Fruit fly (Drosophila melanogaster) ovary, adult (tissue): Measurements from ENCODE around the gene mRpL30.

ENCODE experiments used
- CG17801 ChIP-seq: fragments of 200-800 bp; optimal IDR thresholded peaks from 2 replicates; lab custom pipeline; 2019; ENCODE audit warnings: missing biosample characterization, mild to moderate bottlenecking, missing genetic modification characterization, moderate library complexity; ENCODE audit not compliant: partially characterized antibody

mRpL30 gene

DNA sequence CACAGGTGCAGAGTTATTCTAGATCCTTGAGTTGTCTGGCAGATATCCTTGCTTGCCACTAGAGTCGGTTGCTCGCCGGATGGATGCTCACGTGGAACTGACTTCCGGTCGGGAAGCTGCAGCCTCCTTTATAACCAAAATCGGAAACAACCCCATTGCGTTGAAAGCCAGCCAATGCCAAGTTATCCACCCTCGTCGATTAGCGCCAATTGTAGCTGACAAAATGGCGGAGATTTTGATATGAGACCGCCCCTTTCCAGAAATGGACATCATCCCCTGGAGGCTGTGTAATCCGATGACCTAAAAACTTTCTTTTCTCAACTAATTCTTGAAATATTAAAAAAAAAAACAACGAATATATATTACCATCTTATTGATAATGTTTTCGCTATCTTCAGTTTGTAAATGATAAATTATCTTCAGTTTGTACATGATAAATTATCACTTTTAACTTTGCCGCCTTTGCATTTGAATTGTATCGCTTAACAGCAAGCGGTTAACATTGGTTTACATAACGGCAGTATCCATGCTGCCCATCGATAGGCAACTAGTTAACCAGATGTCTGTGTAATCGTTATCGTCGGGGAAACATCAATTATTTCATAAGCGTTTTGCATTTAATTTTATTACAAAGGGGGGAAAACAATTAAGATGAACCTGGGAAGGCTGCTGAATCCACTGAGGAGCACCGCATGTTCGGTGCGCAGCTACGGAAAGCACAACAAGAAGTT lies at the start of gene mRpL30, which contains the start of gene HLH4C:
Gene mRpL30 (plus strand): TSS at position 556 of the 731 bp plus-strand sequence.
Gene HLH4C (minus strand): TSS at position 99 of the 731 bp plus-strand sequence.
- TF ChIP-seq CG17801 (GFP tag; lab: Kevin White, UChicago): peak; percentile 3

DNA sequence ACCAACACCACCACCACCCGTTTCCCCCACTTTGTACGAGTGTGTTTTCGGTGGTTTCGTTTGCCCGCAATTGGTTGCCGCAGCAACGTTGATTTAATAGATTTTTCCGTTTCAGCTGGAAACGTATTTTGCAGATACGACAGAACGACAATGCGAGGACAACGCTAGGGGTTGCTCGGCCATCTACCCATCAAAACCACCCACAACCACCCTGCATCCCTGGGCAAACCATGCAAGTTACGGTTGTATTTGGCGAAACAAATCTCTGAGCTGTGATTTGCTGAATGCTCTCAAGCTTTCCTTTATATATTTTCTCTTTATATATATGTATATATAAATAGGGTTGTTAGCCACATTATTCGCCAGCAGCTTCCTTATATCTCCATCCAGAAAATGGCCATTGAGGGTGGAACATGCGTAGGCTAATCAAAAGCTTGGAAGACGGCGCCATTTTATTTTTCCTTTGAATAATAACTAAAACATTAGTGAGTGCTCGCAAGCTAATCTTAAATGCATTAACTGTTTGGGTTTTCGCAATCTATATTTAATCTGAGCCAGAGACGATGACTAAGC lies 47.7 kb upstream of the mRpL30 start:
- no peak for TF ChIP-seq CG17801 (GFP tag; lab: Kevin White, UChicago)

DNA sequence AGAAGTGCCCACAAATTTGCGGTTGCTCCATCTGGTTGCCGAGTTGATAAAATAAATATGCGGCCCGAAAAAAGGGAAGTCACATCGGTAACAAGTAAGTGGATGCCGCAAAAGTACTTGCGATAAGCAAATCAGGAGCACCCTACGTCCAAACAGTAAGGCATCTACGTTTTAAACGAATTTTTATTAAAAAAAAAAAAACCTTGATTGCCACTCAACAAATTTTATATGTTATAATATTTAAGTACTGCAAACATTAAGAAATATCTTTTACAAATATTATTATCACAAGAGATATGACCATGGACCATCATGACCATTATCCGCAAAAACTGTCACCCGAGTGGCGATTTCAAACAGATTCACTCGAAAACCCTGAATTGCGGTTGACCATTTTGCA lies 43.6 kb upstream of the mRpL30 start:
- no peak for TF ChIP-seq CG17801 (GFP tag; lab: Kevin White, UChicago)

DNA sequence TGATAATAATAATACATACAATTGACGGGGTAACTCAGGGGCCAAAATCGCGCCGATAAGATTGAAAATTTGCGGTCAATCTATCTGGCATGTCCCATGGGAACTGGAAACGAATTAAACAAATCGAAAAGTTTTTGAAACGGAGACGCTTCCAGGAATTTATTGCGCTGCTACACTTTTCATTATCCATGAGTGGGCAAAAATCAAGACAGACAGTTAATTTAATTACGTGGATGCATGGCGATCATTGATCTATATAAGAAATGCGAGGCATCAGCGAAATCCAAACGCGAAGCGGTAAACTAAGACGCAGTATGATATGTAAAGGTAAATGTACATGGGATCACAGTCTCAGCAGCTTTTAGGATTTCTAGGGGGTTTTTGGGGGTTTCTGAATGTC lies 43.1 kb upstream of the mRpL30 start:
- TF ChIP-seq CG17801 (GFP tag; lab: Kevin White, UChicago): no peak

DNA sequence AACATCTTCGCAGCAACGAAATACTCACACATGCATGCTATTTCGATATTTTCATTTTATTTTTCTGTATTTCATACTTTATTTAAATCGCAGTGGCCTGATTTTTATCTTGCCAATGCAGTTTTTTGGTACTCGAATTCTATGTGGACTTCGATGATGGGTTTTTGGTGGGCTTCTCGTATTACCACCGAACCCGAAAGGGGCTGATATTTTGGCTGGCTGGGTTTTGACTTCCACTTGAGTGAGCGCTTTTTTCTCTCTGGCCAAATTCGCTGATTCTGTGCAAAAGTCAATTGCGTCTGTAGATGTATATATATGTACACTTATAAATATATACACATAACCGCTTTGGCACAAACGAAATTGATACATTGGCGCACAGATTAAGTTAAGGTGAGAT lies 42.4 kb upstream of the mRpL30 start:
- TF ChIP-seq CG17801 (GFP tag; lab: Kevin White, UChicago): peak; percentile 24

DNA sequence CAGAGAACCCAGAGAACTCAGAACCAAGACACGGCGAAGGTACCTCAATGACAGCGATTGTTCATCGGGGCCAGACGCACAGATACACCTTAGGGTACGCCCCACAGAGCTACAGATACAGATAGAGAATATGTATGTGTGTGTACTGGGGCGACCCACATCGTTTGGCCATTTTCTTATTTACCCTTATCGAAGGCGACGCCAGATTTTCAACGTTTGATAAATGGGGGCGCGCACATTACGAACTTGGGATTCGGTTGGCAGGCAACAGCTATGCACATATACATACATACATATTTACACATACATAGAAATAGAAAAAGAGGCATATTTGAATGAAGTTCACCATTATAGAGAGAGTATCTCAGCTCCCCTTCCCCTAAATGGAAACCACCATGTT lies 41.2 kb upstream of the mRpL30 start:
- TF ChIP-seq CG17801 (GFP tag; lab: Kevin White, UChicago): no peak

DNA sequence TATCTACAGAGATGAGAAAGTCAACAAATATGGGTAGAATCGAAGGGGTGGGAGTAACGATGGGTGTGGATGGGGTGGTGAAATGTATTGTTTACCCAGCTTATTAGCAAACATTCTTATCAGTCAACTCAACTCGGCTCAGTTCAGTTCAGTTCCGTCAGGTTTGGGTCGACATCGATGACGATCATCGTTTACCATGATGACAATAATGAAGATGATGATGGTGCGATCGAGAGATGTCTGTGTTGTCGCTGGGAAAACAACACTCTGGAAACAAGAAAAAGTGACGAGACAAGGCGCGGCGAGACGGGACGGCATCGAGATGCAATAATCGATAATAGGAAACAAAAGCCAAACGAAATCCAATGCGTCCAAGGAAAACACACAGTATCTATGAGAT lies 37.9 kb upstream of the mRpL30 start:
- no peak for TF ChIP-seq CG17801 (GFP tag; lab: Kevin White, UChicago)

DNA sequence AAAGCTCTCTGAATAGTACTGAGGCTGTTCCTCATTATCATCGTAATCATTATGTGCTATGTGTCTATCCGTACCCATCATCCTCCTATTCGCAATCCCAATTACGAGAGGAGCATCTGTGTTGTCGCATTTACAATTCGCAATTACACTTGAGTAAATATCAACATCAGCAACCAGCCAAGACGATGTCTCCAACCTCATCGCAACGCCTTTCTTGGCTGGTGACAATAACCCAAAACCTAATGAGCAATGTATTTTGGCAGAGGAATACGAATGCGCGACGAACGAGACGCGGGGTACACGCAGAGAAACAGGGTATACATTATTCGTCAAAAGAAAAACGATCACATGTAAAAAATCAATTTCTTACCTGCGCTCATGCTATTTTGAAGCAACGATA lies 37.2 kb upstream of the mRpL30 start:
- no peak for TF ChIP-seq CG17801 (GFP tag; lab: Kevin White, UChicago)

DNA sequence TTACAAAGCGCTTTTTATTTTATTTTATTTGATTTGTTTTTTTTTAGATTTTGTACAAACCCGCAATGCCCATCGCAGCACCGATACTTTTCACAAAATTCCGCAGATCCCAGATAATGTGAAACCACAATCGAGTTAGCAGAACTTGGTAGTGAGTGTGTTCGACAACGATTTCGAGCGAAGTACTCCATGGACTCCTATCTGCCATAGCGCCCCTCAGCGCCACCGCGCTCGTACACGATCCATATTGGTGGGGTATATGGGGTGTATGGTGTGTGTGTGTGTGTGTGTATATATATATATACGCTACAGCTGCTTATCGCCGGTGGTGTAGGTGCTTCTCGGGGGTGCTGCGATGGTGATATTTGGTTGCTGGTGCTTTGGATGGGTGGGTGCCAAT lies 35.2 kb upstream of the mRpL30 start:
- no peak for TF ChIP-seq CG17801 (GFP tag; lab: Kevin White, UChicago)

DNA sequence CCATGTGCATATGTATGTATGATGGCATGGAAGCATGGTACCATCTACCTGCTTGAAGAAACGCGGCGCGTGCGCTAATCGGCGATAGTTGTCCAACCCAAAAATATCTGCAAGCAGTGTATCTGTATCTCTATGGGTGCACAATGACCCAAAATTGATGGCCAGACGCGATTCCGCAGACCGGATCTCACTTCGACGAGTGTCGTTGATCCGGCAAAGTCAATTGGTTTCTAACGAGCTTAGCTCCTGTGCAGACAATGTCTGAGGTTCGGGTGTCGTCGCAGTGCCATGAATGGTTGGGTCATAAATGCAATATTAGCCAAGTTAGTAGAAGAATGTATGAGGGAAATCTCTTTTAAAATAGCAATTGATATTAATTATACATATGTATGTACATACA lies 34.1 kb upstream of the mRpL30 start:
- no peak for TF ChIP-seq CG17801 (GFP tag; lab: Kevin White, UChicago)

DNA sequence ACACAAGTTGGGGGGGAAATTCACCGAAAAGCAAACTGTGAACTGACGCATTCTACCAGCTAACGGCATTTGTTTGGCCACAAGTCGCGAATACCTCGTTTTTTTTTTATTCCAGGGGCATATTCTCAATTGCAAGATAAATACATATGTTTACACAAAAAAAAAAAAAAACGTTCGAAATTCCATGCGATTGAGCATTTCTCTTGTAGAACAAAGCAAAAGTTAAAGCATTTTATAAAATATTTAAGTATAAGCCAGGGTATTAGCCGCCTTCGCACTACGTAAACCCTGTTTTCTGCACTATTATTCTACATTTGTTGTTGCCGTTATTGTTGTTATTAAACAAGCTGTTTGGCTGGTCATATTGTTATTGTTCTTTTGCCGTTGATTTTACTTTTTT lies 33.3 kb upstream of the mRpL30 start:
- no peak for TF ChIP-seq CG17801 (GFP tag; lab: Kevin White, UChicago)

DNA sequence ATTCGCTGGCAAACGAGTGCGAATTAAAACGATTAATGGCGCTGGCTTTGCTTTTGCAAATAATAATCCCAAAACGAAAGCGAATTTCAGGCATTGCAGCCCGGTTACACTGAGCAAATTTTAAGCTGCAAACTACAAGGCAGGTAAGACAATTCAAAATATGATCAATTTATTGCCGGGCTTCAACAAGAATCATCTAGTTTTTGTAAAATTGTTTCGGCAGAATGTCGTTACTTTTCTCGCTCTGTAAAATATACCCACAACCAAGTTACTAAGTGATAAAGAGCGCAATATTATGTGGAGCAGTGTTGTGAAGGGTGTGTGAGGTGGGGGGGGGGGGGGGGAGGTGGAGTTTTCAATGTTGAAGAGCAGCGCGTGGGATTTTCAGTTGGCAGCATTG lies 32.7 kb upstream of the mRpL30 start:
- TF ChIP-seq CG17801 (GFP tag; lab: Kevin White, UChicago): peak; percentile 16

DNA sequence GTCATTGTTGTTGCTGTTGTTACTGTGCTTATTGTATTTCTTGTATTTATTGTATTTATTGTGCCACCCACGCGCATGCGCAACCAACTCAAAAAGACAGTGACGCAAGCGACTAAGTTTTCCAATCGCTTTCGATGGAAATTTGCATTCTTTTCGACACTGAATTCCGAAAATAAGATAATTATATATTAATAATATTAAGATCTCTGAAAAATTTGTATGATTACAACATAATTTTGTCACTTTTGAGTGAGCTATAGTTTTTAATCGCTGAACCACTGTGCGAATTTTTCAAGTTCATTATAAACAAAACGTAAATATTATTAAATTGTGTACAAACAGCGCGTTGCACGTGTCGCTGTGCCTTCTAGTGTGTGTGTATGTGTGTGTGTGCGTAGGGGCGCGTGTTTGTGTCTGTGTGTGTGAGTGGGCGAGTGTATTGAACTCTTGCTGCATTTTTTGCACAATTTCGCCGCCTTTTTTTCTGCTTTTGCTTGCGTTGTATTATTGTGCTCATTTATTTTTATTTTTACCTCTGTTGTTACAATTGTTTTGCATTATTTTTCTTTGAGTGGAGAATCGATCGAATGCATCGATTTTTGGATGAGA lies 31.9 kb upstream of the mRpL30 start:
- TF ChIP-seq CG17801 (GFP tag; lab: Kevin White, UChicago): peak; percentile 56

DNA sequence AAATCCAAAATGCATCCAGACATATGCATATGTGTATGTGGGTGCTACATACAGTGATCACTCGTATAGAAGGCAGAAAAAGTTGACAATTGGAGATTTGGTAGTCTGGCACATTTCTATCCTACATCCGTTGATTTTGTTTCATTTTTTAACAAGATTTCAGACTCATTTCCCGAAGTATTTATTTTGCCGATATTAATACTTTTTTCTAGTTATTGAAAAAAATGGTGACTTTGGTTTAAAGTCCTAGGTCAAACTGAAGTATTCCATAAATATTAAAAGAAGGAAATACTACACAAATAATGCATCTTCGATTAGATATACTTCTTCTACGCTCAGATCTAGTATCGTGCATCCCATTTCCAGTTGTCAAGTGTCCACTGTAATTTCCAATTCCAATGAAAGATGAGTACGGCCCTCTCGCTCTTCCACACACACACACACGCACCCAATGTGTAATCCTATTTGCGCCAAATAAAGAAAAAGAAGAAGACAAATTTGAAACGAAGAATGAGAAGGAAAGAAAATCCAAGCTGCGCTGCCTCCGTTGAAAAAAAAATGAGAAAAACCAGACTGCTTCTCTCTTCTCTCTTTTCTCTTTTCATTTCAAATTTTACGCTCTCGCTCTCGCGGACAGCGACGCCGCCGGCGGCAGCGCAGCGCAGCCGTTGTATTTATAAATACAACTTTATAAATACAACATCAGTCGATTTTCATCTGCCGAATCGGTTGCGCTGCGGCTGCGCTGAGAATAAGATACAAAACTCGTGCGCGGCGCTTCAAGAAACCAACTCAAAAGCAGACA lies 30.6 kb upstream of the mRpL30 start, which contains the start of gene peb:
Gene peb (plus strand): TSS at position 700 of the 805 bp plus-strand sequence.
- TF ChIP-seq CG17801 (GFP tag; lab: Kevin White, UChicago): no peak

DNA sequence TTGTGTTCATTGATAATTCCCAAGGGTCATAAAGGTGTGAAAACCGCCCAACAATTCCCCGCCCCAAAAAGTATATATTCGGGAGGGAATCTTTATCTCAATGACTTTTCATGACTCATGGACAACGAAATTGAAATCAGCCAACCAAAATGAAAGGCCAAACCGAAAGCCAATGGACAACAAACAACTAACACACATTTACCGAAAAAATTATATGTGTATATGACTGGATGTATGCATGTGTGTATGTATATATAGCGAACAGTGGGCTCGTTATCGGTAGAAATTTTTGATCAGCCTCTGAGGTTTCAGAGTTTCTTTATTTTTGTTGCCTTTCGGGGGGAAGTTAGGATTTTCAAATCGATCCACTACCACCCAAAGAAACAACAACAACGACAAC lies 28.8 kb upstream of the mRpL30 start:
- no peak for TF ChIP-seq CG17801 (GFP tag; lab: Kevin White, UChicago)
